Worm (Caenorhabditis elegans) whole organism, midembryonic: ENCODE data around the gene R186.8.

Source experiments
- cog-1 ChIP-seq: sonication (generic microtip); optimal IDR thresholded peaks from 2 replicates; lab custom pipeline; 2016; ENCODE audit warnings: missing genetic modification characterization, missing compliant biosample characterization
- med-1 ChIP-seq: sonication (generic microtip); optimal IDR thresholded peaks from 2 replicates; lab custom pipeline; 2017; ENCODE audit warnings: missing genetic modification characterization, mild to moderate bottlenecking, missing compliant biosample characterization, antibody characterized with exemption, missing genetic modification reagents; ENCODE audit not compliant: insufficient read depth
- ref-1 ChIP-seq: fragments of 200-800 bp; sonication (Bioruptor generic); conservative IDR thresholded peaks from 2 replicates; pipeline ENCODE4 v1.3.6; 2022; ENCODE audit warnings: missing genetic modification reagents, missing genetic modification characterization, missing compliant biosample characterization

DNA sequence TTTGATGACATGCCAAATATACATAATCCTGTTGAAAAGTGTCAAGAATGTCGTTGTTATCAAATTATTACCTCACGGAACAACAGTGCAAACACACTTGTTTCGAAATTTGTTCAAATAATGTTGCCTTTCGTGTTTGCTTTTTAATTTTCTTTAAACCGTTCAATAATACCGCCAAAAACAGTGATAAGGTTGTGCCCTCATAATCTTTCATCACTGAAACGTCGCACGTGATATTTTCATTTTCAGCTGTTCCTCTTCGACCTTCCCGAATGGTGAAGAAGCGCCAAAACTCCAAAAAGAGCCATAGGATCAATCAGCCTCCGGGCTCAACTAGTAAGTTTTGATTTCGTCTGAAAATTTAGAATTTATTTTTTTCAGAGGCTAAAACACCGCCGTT is 34.3 kb upstream of the R186.8 start, which contains the start of gene inft-2:
- TF ChIP-seq ref-1 (no peak), med-1 (GFP tag; lab: Kevin White, UChicago) (no peak), cog-1 (no peak)
